Fruit fly (Drosophila melanogaster) whole organism, embryonic: ENCODE measurements around the gene CG33306.

Source experiments
- ATbp ChIP-seq: fragments of 200-800 bp; sonication (Bioruptor generic); optimal IDR thresholded peaks from 2 replicates; lab custom pipeline; 2017; ENCODE audit warnings: missing biosample characterization, mild to moderate bottlenecking, missing genetic modification characterization, missing genetic modification reagents
- Adf1 ChIP-seq: fragments of 200-800 bp; sonication (Bioruptor generic); IDR thresholded peaks from 2 replicates; pipeline ENCODE4 v1.3.6; 2022; ENCODE audit warnings: missing biosample characterization, missing genetic modification characterization
- Atf6 ChIP-seq: fragments of 200-800 bp; sonication (Bioruptor generic); IDR thresholded peaks from 2 replicates; pipeline ENCODE4 v1.3.6; 2022; ENCODE audit warnings: missing biosample characterization, missing genetic modification characterization
- BtbVII ChIP-seq: fragments of 200-800 bp; sonication (Bioruptor generic); optimal IDR thresholded peaks from 3 replicates; lab custom pipeline; 2017; ENCODE audit warnings: missing biosample characterization, mild to moderate bottlenecking, missing genetic modification characterization
- CG10274 ChIP-seq: fragments of 200-800 bp; sonication (Bioruptor generic); optimal IDR thresholded peaks from 3 replicates; lab custom pipeline; 2017; ENCODE audit warnings: missing biosample characterization, mild to moderate bottlenecking, missing genetic modification characterization
- CG12391 ChIP-seq: fragments of 200-800 bp; sonication (Bioruptor generic); optimal IDR thresholded peaks from 3 replicates; lab custom pipeline; 2018; ENCODE audit warnings: missing biosample characterization, mild to moderate bottlenecking, missing genetic modification characterization, moderate library complexity
- CG12769 ChIP-seq: fragments of 200-800 bp; sonication (Bioruptor generic); optimal IDR thresholded peaks from 2 replicates; lab custom pipeline; 2019; ENCODE audit warnings: missing biosample characterization, mild to moderate bottlenecking, missing genetic modification characterization, moderate library complexity
- CG13775 ChIP-seq: fragments of 200-800 bp; sonication (Bioruptor generic); optimal IDR thresholded peaks from 3 replicates; lab custom pipeline; 2017; ENCODE audit warnings: missing biosample characterization, mild to moderate bottlenecking, missing genetic modification characterization
- CG17802 ChIP-seq: fragments of 200-800 bp; sonication (Bioruptor generic); optimal IDR thresholded peaks from 2 replicates; lab custom pipeline; 2018; ENCODE audit warnings: missing biosample characterization, mild to moderate bottlenecking, missing genetic modification characterization, moderate library complexity
- CG31224 ChIP-seq: fragments of 200-800 bp; sonication (Bioruptor generic); IDR thresholded peaks from 2 replicates; pipeline ENCODE4 v1.3.6; 2022; ENCODE audit warnings: missing biosample characterization, missing genetic modification characterization
- CG33213 ChIP-seq: fragments of 200-800 bp; sonication (Bioruptor generic); optimal IDR thresholded peaks from 3 replicates; lab custom pipeline; 2016; ENCODE audit warnings: missing biosample characterization, missing genetic modification characterization
- CG33557 ChIP-seq: fragments of 200-800 bp; sonication (Bioruptor generic); optimal IDR thresholded peaks from 2 replicates; lab custom pipeline; 2019; ENCODE audit warnings: missing biosample characterization, mild to moderate bottlenecking, missing genetic modification characterization, moderate library complexity
- CG34422 ChIP-seq: fragments of 200-800 bp; sonication (Bioruptor generic); IDR thresholded peaks from 3 replicates; pipeline ENCODE4 v1.3.6; 2022; ENCODE audit warnings: missing biosample characterization, missing genetic modification characterization
- CG4424 ChIP-seq: fragments of 200-800 bp; sonication (Bioruptor generic); optimal IDR thresholded peaks from 3 replicates; lab custom pipeline; 2016; ENCODE audit warnings: missing biosample characterization, missing genetic modification characterization
- CG8388 ChIP-seq: fragments of 200-800 bp; sonication (Bioruptor generic); optimal IDR thresholded peaks from 2 replicates; lab custom pipeline; 2019; ENCODE audit warnings: missing biosample characterization, mild to moderate bottlenecking, missing genetic modification characterization, moderate library complexity
- CG8478 ChIP-seq: fragments of >200 bp; optimal IDR thresholded peaks from 2 replicates; lab custom pipeline; 2018
- CG9215 ChIP-seq: fragments of 200-800 bp; sonication (Bioruptor generic); IDR thresholded peaks from 2 replicates; pipeline ENCODE4 v1.3.6; 2022; ENCODE audit warnings: missing biosample characterization, missing genetic modification characterization
- CG9437 ChIP-seq: fragments of 200-800 bp; sonication (Bioruptor generic); optimal IDR thresholded peaks from 2 replicates; lab custom pipeline; 2018; ENCODE audit warnings: missing biosample characterization, mild to moderate bottlenecking, missing genetic modification characterization
- CkIIα-i1 ChIP-seq: fragments of 200-800 bp; sonication (Bioruptor generic); IDR thresholded peaks from 2 replicates; pipeline ENCODE4 v1.3.6; 2022; ENCODE audit warnings: missing biosample characterization, missing genetic modification characterization
- CrebB ChIP-seq: fragments of 200-800 bp; sonication (Bioruptor generic); optimal IDR thresholded peaks from 3 replicates; lab custom pipeline; 2018; ENCODE audit warnings: missing biosample characterization, mild to moderate bottlenecking, missing genetic modification characterization
- E2f2 ChIP-seq: fragments of 200-800 bp; sonication (Bioruptor generic); IDR thresholded peaks from 2 replicates; pipeline ENCODE4 v1.3.6; 2022; ENCODE audit warnings: missing biosample characterization, missing genetic modification characterization
- HHEX ChIP-seq: fragments of 200-800 bp; sonication (Bioruptor generic); optimal IDR thresholded peaks from 3 replicates; lab custom pipeline; 2017; ENCODE audit warnings: missing biosample characterization, mild to moderate bottlenecking, missing genetic modification characterization, missing genetic modification reagents
- HLH3B ChIP-seq: fragments of 200-800 bp; sonication (Bioruptor generic); IDR thresholded peaks from 2 replicates; pipeline ENCODE4 v1.3.6; 2022; ENCODE audit warnings: missing biosample characterization, missing genetic modification characterization
- MBD-R2 ChIP-seq: fragments of 200-800 bp; sonication (Bioruptor generic); IDR thresholded peaks from 2 replicates; pipeline ENCODE4 v1.3.6; 2022; ENCODE audit warnings: missing biosample characterization, missing genetic modification characterization
- Med ChIP-seq: fragments of 200-800 bp; sonication (Bioruptor generic); peaks from one replicate; lab custom pipeline; 2016; ENCODE audit warnings: missing biosample characterization, missing genetic modification characterization, mild to moderate bottlenecking, inconsistent platforms, moderate library complexity
- Mrtf ChIP-seq: fragments of 200-800 bp; sonication (Bioruptor generic); IDR thresholded peaks from 3 replicates; pipeline ENCODE4 v1.3.6; 2022; ENCODE audit warnings: missing biosample characterization, missing genetic modification characterization
- NK7.1 ChIP-seq: fragments of 200-800 bp; sonication (Bioruptor generic); optimal IDR thresholded peaks from 3 replicates; lab custom pipeline; 2016; ENCODE audit warnings: missing biosample characterization, missing genetic modification characterization
- Ravus ChIP-seq: fragments of 200-800 bp; sonication (Bioruptor generic); IDR thresholded peaks from 2 replicates; pipeline ENCODE4 v1.3.6; 2022; ENCODE audit warnings: missing biosample characterization, missing genetic modification characterization
- Sox100B ChIP-seq: fragments of 200-800 bp; sonication (Bioruptor generic); optimal IDR thresholded peaks from 3 replicates; lab custom pipeline; 2018; ENCODE audit warnings: missing biosample characterization, mild to moderate bottlenecking, missing genetic modification characterization
- Sox102F ChIP-seq: fragments of 200-800 bp; sonication (Bioruptor generic); optimal IDR thresholded peaks from 2 replicates; lab custom pipeline; 2018; ENCODE audit warnings: missing biosample characterization, mild to moderate bottlenecking, missing genetic modification characterization, moderate library complexity
- Ssrp ChIP-seq: fragments of 200-800 bp; sonication (Bioruptor generic); optimal IDR thresholded peaks from 2 replicates; lab custom pipeline; 2018; ENCODE audit warnings: missing biosample characterization, mild to moderate bottlenecking, missing genetic modification characterization, moderate library complexity
- Xbp1 ChIP-seq: fragments of 200-800 bp; sonication (Bioruptor generic); optimal IDR thresholded peaks from 3 replicates; lab custom pipeline; 2016; ENCODE audit warnings: missing biosample characterization, mild to moderate bottlenecking, missing genetic modification characterization
- btn ChIP-seq: fragments of 200-800 bp; sonication (Bioruptor generic); optimal IDR thresholded peaks from 2 replicates; lab custom pipeline; 2016; ENCODE audit warnings: missing biosample characterization, missing genetic modification characterization
- chif ChIP-seq, 2 experiments: fragments of 200-800 bp; sonication (Bioruptor generic); optimal IDR thresholded peaks; 3 replicates each; lab custom pipeline; 2016; ENCODE audit warnings: missing biosample characterization in 2 of 2, missing genetic modification characterization in 2 of 2
- crol ChIP-seq: fragments of 200-800 bp; sonication (Bioruptor generic); IDR thresholded peaks from 2 replicates; pipeline ENCODE4 v1.3.6; 2022; ENCODE audit warnings: missing biosample characterization, missing genetic modification characterization
- dati ChIP-seq: fragments of 200-800 bp; sonication (Bioruptor generic); IDR thresholded peaks from 2 replicates; pipeline ENCODE4 v1.3.6; 2022; ENCODE audit warnings: missing biosample characterization, missing genetic modification characterization
- dimm ChIP-seq: fragments of 200-800 bp; sonication (Bioruptor generic); IDR thresholded peaks from 2 replicates; pipeline ENCODE4 v1.3.6; 2022; ENCODE audit warnings: missing biosample characterization, missing genetic modification characterization
- dpn ChIP-seq, 2 experiments: fragments of 200-800 bp; sonication (Bioruptor generic); optimal IDR thresholded peaks; 3 replicates each; lab custom pipeline; 2016; ENCODE audit warnings: missing biosample characterization in 2 of 2, missing genetic modification characterization in 2 of 2
- ftz-f1 ChIP-seq: fragments of 200-800 bp; sonication (Bioruptor generic); optimal IDR thresholded peaks from 2 replicates; lab custom pipeline; 2016; ENCODE audit warnings: missing biosample characterization, missing genetic modification characterization
- grn ChIP-seq: fragments of 200-800 bp; sonication (Bioruptor generic); optimal IDR thresholded peaks from 3 replicates; lab custom pipeline; 2017; ENCODE audit warnings: missing biosample characterization, missing genetic modification characterization
- gro ChIP-seq: fragments of 200-800 bp; sonication (Bioruptor generic); optimal IDR thresholded peaks from 2 replicates; lab custom pipeline; 2016; ENCODE audit warnings: missing biosample characterization, missing genetic modification characterization
- gsb ChIP-seq: fragments of 200-800 bp; sonication (Bioruptor generic); IDR thresholded peaks from 2 replicates; pipeline ENCODE4 v1.3.6; 2022; ENCODE audit warnings: missing biosample characterization, missing genetic modification characterization
- kay ChIP-seq: fragments of 200-800 bp; sonication (Bioruptor generic); optimal IDR thresholded peaks from 2 replicates; lab custom pipeline; 2016; ENCODE audit warnings: missing biosample characterization, missing genetic modification characterization
- nerfin-2 ChIP-seq: fragments of 200-800 bp; sonication (Bioruptor generic); IDR thresholded peaks from 2 replicates; pipeline ENCODE4 v1.3.6; 2022; ENCODE audit warnings: missing biosample characterization, missing genetic modification characterization; ENCODE audit not compliant: partially characterized antibody
- nom ChIP-seq: fragments of 200-800 bp; sonication (Bioruptor generic); optimal IDR thresholded peaks from 2 replicates; lab custom pipeline; 2017; ENCODE audit warnings: missing biosample characterization, missing genetic modification characterization, mild to moderate bottlenecking, moderate library complexity, missing genetic modification reagents
- pan ChIP-seq, 4 experiments: fragments of >200 bp in 3 of 4; fragments of 200-800 bp in 1 of 4; sonication (Bioruptor generic) in 1 of 4; optimal IDR thresholded peaks in 3 of 4; IDR thresholded peaks in 1 of 4; 2 replicates each; pipeline versions ENCODE4 v1.3.6 to Lab custom; 2017 to 2022; ENCODE audit warnings: missing biosample characterization in 2 of 4, missing genetic modification characterization in 2 of 4, mixed read lengths in 1 of 4
- run ChIP-seq: fragments of 200-800 bp; sonication (Bioruptor generic); optimal IDR thresholded peaks from 3 replicates; lab custom pipeline; 2018; ENCODE audit warnings: missing biosample characterization, mild to moderate bottlenecking, missing genetic modification characterization
- sqz ChIP-seq: fragments of 200-800 bp; sonication (Bioruptor generic); optimal IDR thresholded peaks from 3 replicates; lab custom pipeline; 2018; ENCODE audit warnings: missing biosample characterization, mild to moderate bottlenecking, missing genetic modification characterization
- zen ChIP-seq: fragments of 200-800 bp; sonication (Bioruptor generic); optimal IDR thresholded peaks from 3 replicates; lab custom pipeline; 2018; ENCODE audit warnings: missing biosample characterization, mild to moderate bottlenecking, missing genetic modification characterization, moderate library complexity

CG33306 gene

DNA sequence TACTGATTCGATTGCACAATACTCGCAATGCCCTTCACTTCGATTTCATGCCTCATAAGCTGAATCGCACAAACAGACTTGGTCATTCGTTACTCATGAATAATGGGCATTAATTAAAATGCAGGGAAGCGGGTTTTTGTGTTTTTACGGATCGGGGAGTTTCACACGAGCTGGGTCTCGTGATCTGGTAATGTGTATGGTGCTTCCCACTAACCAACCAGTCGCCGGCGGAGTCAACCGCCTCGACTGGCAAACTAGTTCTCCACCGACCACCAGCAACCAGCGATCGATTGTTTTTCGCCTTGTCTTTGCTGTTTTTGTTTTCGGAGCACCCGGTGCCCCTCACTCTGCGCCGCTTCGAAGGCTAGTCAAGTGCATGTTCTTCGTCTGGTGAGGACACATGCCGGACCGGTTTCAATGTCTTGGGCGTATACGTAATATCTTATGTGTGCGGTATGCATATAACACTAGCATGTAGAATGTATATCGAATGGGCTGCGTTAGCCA, 38.9 kb downstream of the CG33306 start (continued):
- TF ChIP-seq dati (0 out of 2 replicates have a peak, but pooled peaks have one; percentile 22), CG33213 (GFP tag; lab: Kevin White, UChicago) (no peak), ftz-f1 (GFP tag; lab: Kevin White, UChicago) (peak; percentile 14), kay (GFP tag; lab: Kevin White, UChicago) (no peak), pan (optimal IDR thresholded peaks at IDR 0.05; lab: Kevin White, UChicago) (no peak), pan (GFP tag; optimal IDR thresholded peaks at IDR 0.05 in 1 of 2, IDR thresholded peaks at IDR 0.05 in 1 of 2) (no peak), MBD-R2 (GFP tag; lab: Robert Waterston, UW) (no peak), CG10274 (GFP tag; lab: Kevin White, UChicago) (peak; percentile 89), Adf1 (GFP tag; lab: Robert Waterston, UW) (no peak), CG31224 (GFP tag; lab: Robert Waterston, UW) (0 out of 2 replicates have a peak, but pooled peaks have one; percentile 7), CG34422 (GFP tag; lab: Robert Waterston, UW) (no peak), run (tag; lab: Kevin White, UChicago) (no peak), dpn (GFP tag; optimal IDR thresholded peaks at IDR 0.05; lab: Kevin White, UChicago) (no peak), dimm (GFP tag; lab: Robert Waterston, UW) (no peak), nom (peak; percentile 60), btn (GFP tag; lab: Kevin White, UChicago) (no peak), CG12769 (tag; lab: Kevin White, UChicago) (peak; percentile 74), crol (peak; percentile 20; the same call in 1 of the 2 replicates), E2f2 (GFP tag; lab: Robert Waterston, UW) (no peak), Atf6 (GFP tag; lab: Robert Waterston, UW) (no peak), CrebB (tag; lab: Kevin White, UChicago) (no peak), gsb (GFP tag; lab: Robert Waterston, UW) (no peak), zen (tag; lab: Kevin White, UChicago) (no peak), Sox102F (GFP tag; lab: Kevin White, UChicago) (no peak), CG9215 (no peak), Med (peak; percentile 11), sqz (GFP tag; lab: Kevin White, UChicago) (peak; percentile 50), CG9437 (GFP tag; lab: Kevin White, UChicago) (no peak)
- TF ChIP-seq, all 482 proteins: peak for 14

DNA sequence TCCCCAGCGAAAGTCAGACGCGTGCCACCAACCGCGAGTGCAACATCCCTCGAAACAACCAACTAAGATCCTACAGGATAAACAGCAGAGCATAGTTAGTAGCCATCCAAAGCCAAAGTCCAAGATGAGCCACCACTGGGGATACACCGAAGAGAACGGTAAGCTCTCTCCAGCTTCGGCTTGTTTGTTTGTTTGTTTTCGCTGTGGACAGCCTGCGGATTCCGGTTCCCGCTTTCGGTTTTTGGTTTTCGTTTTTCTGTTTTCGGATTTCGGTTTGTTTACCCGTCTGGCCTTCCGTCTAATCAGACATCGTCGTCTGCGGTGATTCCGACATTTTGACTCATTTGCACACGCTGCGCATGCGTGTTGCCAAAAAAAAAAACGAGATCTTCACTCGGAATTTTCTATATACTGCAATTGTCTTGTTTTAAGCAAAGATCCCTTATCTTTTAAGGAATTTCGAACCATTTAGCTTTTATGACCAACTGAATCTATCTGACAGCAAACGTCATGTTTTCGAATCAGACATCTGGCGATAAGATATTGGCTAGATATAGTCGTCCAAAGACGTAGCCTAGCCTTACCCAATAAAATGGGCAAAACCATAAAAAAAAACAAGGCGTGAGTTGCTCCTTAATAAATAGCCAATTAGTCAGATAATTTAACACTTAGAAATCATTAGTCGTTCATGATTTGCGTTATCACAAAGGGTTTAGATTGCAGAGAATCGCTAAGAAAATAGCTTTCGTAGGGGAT, 39.6 kb downstream of the CG33306 start:
- TF ChIP-seq ATbp (GFP tag; lab: Kevin White, UChicago) (no peak), grn (GFP tag; lab: Kevin White, UChicago) (peak; percentile 50), BtbVII (GFP tag; lab: Kevin White, UChicago) (peak; percentile 10), E2f2 (GFP tag; lab: Robert Waterston, UW) (no peak), CkIIα-i1 (no peak), CG8388 (GFP tag; lab: Kevin White, UChicago) (no peak), Ravus (GFP tag; lab: Robert Waterston, UW) (no peak), Xbp1 (GFP tag; lab: Kevin White, UChicago) (no peak), chif (GFP tag; optimal IDR thresholded peaks at IDR 0.05; lab: Kevin White, UChicago) (no peak), nerfin-2 (GFP tag; lab: Robert Waterston, UW) (no peak), gro (GFP tag; lab: Kevin White, UChicago) (peak; percentile 31), CG17802 (tag; lab: Kevin White, UChicago) (no peak), Ssrp (tag; lab: Kevin White, UChicago) (no peak), CG13775 (GFP tag; lab: Kevin White, UChicago) (no peak), Mrtf (no peak), CG33557 (no peak), HLH3B (GFP tag; lab: Robert Waterston, UW) (no peak), CG4424 (GFP tag; lab: Kevin White, UChicago) (no peak), Sox100B (no peak), CG12391 (tag; lab: Kevin White, UChicago) (no peak), HHEX (GFP tag; lab: Kevin White, UChicago) (peak; percentile 6), CG12769 (tag; lab: Kevin White, UChicago) (peak; percentile 38), CG8478 (lab: Kevin White, UChicago) (no peak), NK7.1 (GFP tag; lab: Kevin White, UChicago) (no peak)
